Worm (Caenorhabditis elegans): ENCODE measurements around the gene F47B8.5.

DNA sequence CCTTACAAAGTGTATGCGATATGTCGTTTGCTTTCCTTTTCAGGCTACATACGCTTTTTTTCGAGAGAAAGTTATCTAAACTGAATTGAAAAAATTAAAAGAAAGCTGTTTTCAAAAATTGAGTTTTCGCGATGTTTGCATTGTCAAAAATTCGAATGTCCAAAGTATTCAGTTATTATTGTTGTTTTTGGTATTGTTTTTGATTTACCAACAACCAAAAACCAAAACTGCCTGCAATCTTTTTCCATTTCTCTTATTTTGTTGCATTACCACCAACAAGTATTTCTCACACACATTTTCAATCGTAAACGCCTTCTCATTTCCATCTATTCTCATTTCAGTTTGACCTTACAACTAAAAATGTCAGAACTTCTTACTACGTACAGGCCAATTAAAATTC lies 1.1 kb upstream of the F47B8.5 start, which contains the start of gene pepm-1:
- TF ChIP-seq unc-62 (GFP tag; optimal IDR thresholded peaks at IDR 0.05) (no peak), rec-8 (tag; optimal IDR thresholded peaks at IDR 0.05) (no peak), let-526 (GFP tag; IDR thresholded peaks at IDR 0.05) (no peak), ama-1 (optimal IDR thresholded peaks at IDR 0.05) (no peak), ama-1 (GFP tag; optimal IDR thresholded peaks at IDR 0.05) (no peak), dpl-1 (GFP tag; optimal IDR thresholded peaks at IDR 0.05) (no peak)
